Fruit fly (Drosophila melanogaster): ENCODE results near the gene CG11523.
A peak's percentile ranks its signal among the peaks of the same experiment; 100 is the strongest.

The CG11523 gene

DNA sequence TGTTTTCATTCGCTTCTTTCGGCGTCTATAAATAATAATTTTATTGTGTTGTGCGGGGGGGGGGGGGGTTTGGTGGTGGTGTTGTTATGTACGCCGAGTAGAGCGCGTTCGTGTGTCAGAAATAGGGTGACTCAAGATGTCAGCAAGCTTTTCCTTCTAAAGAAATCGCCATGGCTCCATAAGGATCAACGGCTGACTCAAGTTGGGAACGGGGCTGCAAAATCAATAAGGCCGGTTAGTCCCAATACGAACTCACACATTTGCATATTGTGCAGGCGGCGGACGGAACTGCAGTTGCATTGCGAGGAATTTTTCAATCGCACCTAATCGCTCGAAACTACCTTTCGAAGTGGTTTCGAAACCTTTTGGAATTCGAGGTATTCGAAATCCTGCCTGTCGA, 10.1 kb upstream of the CG11523 start (continued):
- TF ChIP-seq CG2678 (tag; optimal IDR thresholded peaks at IDR 0.05) = peak; percentile 18
- no peak for TF ChIP-seq CG6765 (GFP tag; optimal IDR thresholded peaks at IDR 0.05)
- TF ChIP-seq jigr1 (GFP tag; IDR thresholded peaks at IDR 0.05) = no peak
- TF ChIP-seq twi (tag; optimal IDR thresholded peaks at IDR 0.05) = no peak
- no peak for TF ChIP-seq nom (GFP tag; optimal IDR thresholded peaks at IDR 0.05)
- TF ChIP-seq row (GFP tag; IDR thresholded peaks at IDR 0.05) = no peak; the same call in 2 of the 3 replicates
- TF ChIP-seq Awh (GFP tag; IDR thresholded peaks at IDR 0.05) = no peak
- no peak for TF ChIP-seq CG30431 (GFP tag; optimal IDR thresholded peaks at IDR 0.05)

DNA sequence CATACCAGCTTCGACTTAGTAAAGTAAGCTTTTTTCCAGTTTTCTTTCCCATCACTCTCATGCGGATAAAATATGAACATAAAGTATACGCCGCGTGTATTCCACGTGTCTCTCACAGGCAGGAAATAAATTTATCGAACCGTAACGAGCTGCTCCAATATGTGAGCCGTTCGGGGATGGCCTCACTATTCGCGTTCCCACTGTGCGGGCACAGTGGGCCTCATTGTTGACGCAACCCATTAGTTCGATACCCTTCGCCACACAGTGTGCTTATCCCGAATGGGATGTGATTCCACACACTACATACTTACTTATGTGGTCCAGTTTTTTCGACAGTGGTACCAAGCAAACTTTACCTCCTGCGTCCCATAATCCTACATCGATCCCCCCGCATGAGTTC, 9.5 kb upstream of the CG11523 start:
- peak; percentile 11 for TF ChIP-seq CG9817 (tag; optimal IDR thresholded peaks at IDR 0.05)
- TF ChIP-seq prd (optimal IDR thresholded peaks at IDR 0.05) = no peak
- TF ChIP-seq prd (GFP tag; IDR thresholded peaks at IDR 0.05) = no peak
- peak; percentile 52 for TF ChIP-seq slbo (GFP tag; IDR thresholded peaks at IDR 0.05)
- TF ChIP-seq ind (GFP tag; optimal IDR thresholded peaks at IDR 0.05) = peak; percentile 21
- TF ChIP-seq row (GFP tag; IDR thresholded peaks at IDR 0.05) = peak; percentile 44; the same call in 2 of the 3 replicates
- TF ChIP-seq hkb (optimal IDR thresholded peaks at IDR 0.05) = no peak
- peak; percentile 40 for TF ChIP-seq hkb (GFP tag; IDR thresholded peaks at IDR 0.05)
- peak; percentile 79 for TF ChIP-seq Med (GFP tag)
- no peak for TF ChIP-seq Hand (GFP tag; optimal IDR thresholded peaks at IDR 0.05)
- peak; percentile 25 for TF ChIP-seq shn (GFP tag; optimal IDR thresholded peaks at IDR 0.05)
- TF ChIP-seq HHEX (GFP tag; optimal IDR thresholded peaks at IDR 0.05) = peak; percentile 4
- peak; percentile 34; the same call in 1 of the 2 replicates for TF ChIP-seq CG9932 (GFP tag; IDR thresholded peaks at IDR 0.05)
- TF ChIP-seq CG4707 (GFP tag; optimal IDR thresholded peaks at IDR 0.05) = peak; percentile 79
- TF ChIP-seq mam (GFP tag; optimal IDR thresholded peaks at IDR 0.05) = peak; percentile 46
- TF ChIP-seq Spps (tag; optimal IDR thresholded peaks at IDR 0.05) = no peak
- no peak for TF ChIP-seq ase (GFP tag; IDR thresholded peaks at IDR 0.05)
- no peak for TF ChIP-seq CG8765 (GFP tag; IDR thresholded peaks at IDR 0.05)
- TF ChIP-seq ap (GFP tag; IDR thresholded peaks at IDR 0.05) = 0 out of 2 replicates have a peak, but pooled peaks have one; percentile 11
- TF ChIP-seq H2.0 (GFP tag; IDR thresholded peaks at IDR 0.05) = 0 out of 2 replicates have a peak, but pooled peaks have one; percentile 7
- TF ChIP-seq tgo (GFP tag; IDR thresholded peaks at IDR 0.05) = no peak
- TF ChIP-seq sens (GFP tag) = peak; percentile 14
- TF ChIP-seq pho (GFP tag; optimal IDR thresholded peaks at IDR 0.05) = no peak
- TF ChIP-seq CG12769 (tag; optimal IDR thresholded peaks at IDR 0.05) = peak; percentile 55
- TF ChIP-seq Optix (GFP tag; IDR thresholded peaks at IDR 0.05) = 0 out of 3 replicates have a peak, but pooled peaks have one; percentile 28
- 0 out of 2 replicates have a peak, but pooled peaks have one; percentile 34 for TF ChIP-seq sisA (GFP tag; IDR thresholded peaks at IDR 0.05)
- 0 out of 2 replicates have a peak, but pooled peaks have one; percentile 24 for TF ChIP-seq lmd (GFP tag; IDR thresholded peaks at IDR 0.05)
- TF ChIP-seq CG3995 (GFP tag; optimal IDR thresholded peaks at IDR 0.05) = no peak
- TF ChIP-seq Gug (GFP tag; IDR thresholded peaks at IDR 0.05) = peak; percentile 22; the same call in 1 of the 4 replicates
- TF ChIP-seq gem (tag; optimal IDR thresholded peaks at IDR 0.05) = peak; percentile 10
- TF ChIP-seq Dip3 (GFP tag; optimal IDR thresholded peaks at IDR 0.05) = peak; percentile 0
- TF ChIP-seq CG7372 (GFP tag; IDR thresholded peaks at IDR 0.05) = 0 out of 2 replicates have a peak, but pooled peaks have one; percentile 36
- no peak for TF ChIP-seq Antp (GFP tag; optimal IDR thresholded peaks at IDR 0.05)
- peak; percentile 11 for TF ChIP-seq zfh2 (GFP tag; optimal IDR thresholded peaks at IDR 0.05)
- peak; percentile 13; the same call in 1 of the 2 replicates for TF ChIP-seq ranshi (GFP tag; IDR thresholded peaks at IDR 0.05)
- peak; percentile 24; the same call in 1 of the 2 replicates for TF ChIP-seq HLH3B (GFP tag; IDR thresholded peaks at IDR 0.05)
- peak; percentile 20; the same call in 1 of the 2 replicates for TF ChIP-seq al (GFP tag; IDR thresholded peaks at IDR 0.05)
- TF ChIP-seq CG12659 (GFP tag; optimal IDR thresholded peaks at IDR 0.05) = no peak
- TF ChIP-seq CG2120 (GFP tag; optimal IDR thresholded peaks at IDR 0.05) = peak; percentile 25
- no peak for TF ChIP-seq jigr1 (GFP tag; IDR thresholded peaks at IDR 0.05)
- TF ChIP-seq dysf (GFP tag; IDR thresholded peaks at IDR 0.05) = peak; percentile 47; the same call in 1 of the 3 replicates
- no peak for TF ChIP-seq Hr3 (GFP tag; optimal IDR thresholded peaks at IDR 0.05)
- TF ChIP-seq CG11560 (tag; IDR thresholded peaks at IDR 0.05) = no peak
- TF ChIP-seq Rfx (GFP tag; IDR thresholded peaks at IDR 0.05) = peak; percentile 46; the same call in 1 of the 2 replicates
- 0 out of 3 replicates have a peak, but pooled peaks have one; percentile 11 for TF ChIP-seq gce (GFP tag; IDR thresholded peaks at IDR 0.05)

Data from whole organism, embryonic.